Fruit fly (Drosophila melanogaster) whole organism, adult: ENCODE results near the gene CG11656.

Experiments used
- CG11617 ChIP-seq: fragments of 200-800 bp; sonication (Bioruptor generic); optimal IDR thresholded peaks from 2 replicates; lab custom pipeline; 2017; ENCODE audit warnings: mild to moderate bottlenecking, missing biosample characterization, missing genetic modification reagents, missing genetic modification characterization
- CG12768 ChIP-seq: fragments of 200-800 bp; sonication (Bioruptor generic); optimal IDR thresholded peaks from 2 replicates; lab custom pipeline; 2017; ENCODE audit warnings: missing biosample characterization, missing genetic modification characterization, mild to moderate bottlenecking, moderate library complexity, missing genetic modification reagents
- CG14711 ChIP-seq: fragments of 200-800 bp; sonication (Bioruptor generic); optimal IDR thresholded peaks from 2 replicates; lab custom pipeline; 2018; ENCODE audit warnings: missing biosample characterization, mild to moderate bottlenecking, missing genetic modification characterization, moderate library complexity
- CG1620 ChIP-seq: fragments of 200-800 bp; sonication (Bioruptor generic); optimal IDR thresholded peaks from 2 replicates; lab custom pipeline; 2016; ENCODE audit warnings: missing biosample characterization, missing genetic modification characterization
- CG33017 ChIP-seq: fragments of 200-800 bp; sonication (Bioruptor generic); optimal IDR thresholded peaks from 2 replicates; lab custom pipeline; 2018; ENCODE audit warnings: missing biosample characterization, mild to moderate bottlenecking, missing genetic modification characterization, moderate library complexity
- CG5204 ChIP-seq: fragments of 200-800 bp; sonication (Bioruptor generic); optimal IDR thresholded peaks from 2 replicates; lab custom pipeline; 2016; ENCODE audit warnings: missing biosample characterization, missing genetic modification characterization
- CG7045 ChIP-seq: fragments of 200-800 bp; sonication (Bioruptor generic); optimal IDR thresholded peaks from 2 replicates; lab custom pipeline; 2017; ENCODE audit warnings: missing biosample characterization, mild to moderate bottlenecking, missing genetic modification characterization
- CG7101 ChIP-seq: fragments of 200-800 bp; sonication (Bioruptor generic); optimal IDR thresholded peaks from 2 replicates; lab custom pipeline; 2018; ENCODE audit warnings: missing biosample characterization, mild to moderate bottlenecking, missing genetic modification characterization, moderate library complexity
- Clk ChIP-seq: fragments of 200-800 bp; sonication (Bioruptor generic); optimal IDR thresholded peaks from 2 replicates; lab custom pipeline; 2017; ENCODE audit warnings: missing biosample characterization, missing genetic modification characterization
- Crg-1 ChIP-seq: fragments of 200-800 bp; sonication (Bioruptor generic); optimal IDR thresholded peaks from 2 replicates; lab custom pipeline; 2016; ENCODE audit warnings: missing biosample characterization, missing genetic modification characterization
- Hr96 ChIP-seq: fragments of 200-800 bp; sonication (Bioruptor generic); optimal IDR thresholded peaks from 2 replicates; lab custom pipeline; 2016; ENCODE audit warnings: missing biosample characterization, missing genetic modification characterization
- Mnt ChIP-seq: fragments of 200-800 bp; sonication (Bioruptor generic); optimal IDR thresholded peaks from 2 replicates; lab custom pipeline; 2016; ENCODE audit warnings: missing biosample characterization, mild to moderate bottlenecking, missing genetic modification characterization
- bab1 ChIP-seq: fragments of 200-800 bp; sonication (Bioruptor generic); optimal IDR thresholded peaks from 3 replicates; lab custom pipeline; 2019; ENCODE audit warnings: missing biosample characterization, mild to moderate bottlenecking, missing genetic modification characterization, moderate library complexity
- cic ChIP-seq: fragments of 200-800 bp; sonication (Bioruptor generic); optimal IDR thresholded peaks from 2 replicates; lab custom pipeline; 2017; ENCODE audit warnings: missing biosample characterization, mild to moderate bottlenecking, missing genetic modification characterization, moderate library complexity
- cnc ChIP-seq, 2 experiments: fragments of >200 bp; optimal IDR thresholded peaks; 2 replicates each; lab custom pipeline; 2017
- kay ChIP-seq: fragments of 200-800 bp; sonication (Bioruptor generic); peaks from one replicate; lab custom pipeline; 2016; ENCODE audit warnings: missing biosample characterization, missing genetic modification characterization, borderline replicate concordance
- ovo ChIP-seq: fragments of 200-800 bp; sonication (Bioruptor generic); optimal IDR thresholded peaks from 2 replicates; lab custom pipeline; 2016; ENCODE audit warnings: missing biosample characterization, missing genetic modification characterization
- pad ChIP-seq: fragments of 200-800 bp; sonication (Bioruptor generic); optimal IDR thresholded peaks from 3 replicates; lab custom pipeline; 2017; ENCODE audit warnings: missing biosample characterization, missing genetic modification characterization, mild to moderate bottlenecking, moderate library complexity, missing genetic modification reagents
- tj ChIP-seq: fragments of 200-800 bp; sonication (Bioruptor generic); optimal IDR thresholded peaks from 3 replicates; lab custom pipeline; 2017; ENCODE audit warnings: missing biosample characterization, mild to moderate bottlenecking, missing genetic modification characterization, moderate library complexity
- toe ChIP-seq: fragments of 200-800 bp; sonication (Bioruptor generic); optimal IDR thresholded peaks from 2 replicates; lab custom pipeline; 2016; ENCODE audit warnings: missing biosample characterization, missing genetic modification characterization

CG11656 gene

dm6 chr3R:12988411-12988810 is 21.3 kb upstream of the CG11656 start, which contains the start of gene CG14383:
Gene CG14383, minus strand, starts transcription at chr3R:12988511.
- TF ChIP-seq tj (GFP tag; lab: Kevin White, UChicago) (no peak), Mnt (no peak), ovo (GFP tag; lab: Kevin White, UChicago) (no peak), CG7045 (GFP tag; lab: Kevin White, UChicago) (no peak), pad (no peak), bab1 (GFP tag; lab: Kevin White, UChicago) (no peak), cic (GFP tag; lab: Kevin White, UChicago) (no peak), Clk (GFP tag; lab: Kevin White, UChicago) (no peak), Hr96 (GFP tag; lab: Kevin White, UChicago) (no peak), CG12768 (GFP tag; lab: Kevin White, UChicago) (no peak), kay (GFP tag; lab: Kevin White, UChicago) (no peak), cnc (optimal IDR thresholded peaks at IDR 0.05; lab: Kevin White, UChicago) (no peak), CG11617 (no peak), Crg-1 (GFP tag; lab: Kevin White, UChicago) (no peak), CG7101 (no peak), CG1620 (GFP tag; lab: Kevin White, UChicago) (no peak), CG5204 (GFP tag; lab: Kevin White, UChicago) (no peak)

- TF ChIP-seq cnc (optimal IDR thresholded peaks at IDR 0.05; lab: Kevin White, UChicago) (no peak), CG14711 (no peak)
Measured at dm6 chr3R:12993018-12993417, 16.7 kb upstream of the CG11656 start, which contains the start of gene yellow-f. Gene yellow-f, minus strand, starts transcription at chr3R:12993201.

dm6 chr3R:12995047-12995446 is 14.6 kb upstream of the CG11656 start, which contains the start of gene yellow-f2:
Gene yellow-f2, minus strand, starts transcription at chr3R:12995147.
- TF ChIP-seq CG33017 (tag; lab: Kevin White, UChicago) (no peak), cic (GFP tag; lab: Kevin White, UChicago) (no peak), Clk (GFP tag; lab: Kevin White, UChicago) (no peak), CG11617 (no peak), CG1620 (GFP tag; lab: Kevin White, UChicago) (no peak), toe (GFP tag; lab: Kevin White, UChicago) (no peak), Hr96 (GFP tag; lab: Kevin White, UChicago) (no peak), kay (GFP tag; lab: Kevin White, UChicago) (no peak), Crg-1 (GFP tag; lab: Kevin White, UChicago) (no peak), pad (no peak), CG5204 (GFP tag; lab: Kevin White, UChicago) (no peak), bab1 (GFP tag; lab: Kevin White, UChicago) (no peak), CG7045 (GFP tag; lab: Kevin White, UChicago) (no peak), tj (GFP tag; lab: Kevin White, UChicago) (no peak)

dm6 chr3R:12995522-12995921 is 14.2 kb upstream of the CG11656 start, which contains the start of gene CG7488:
Gene CG7488, plus strand, starts transcription at chr3R:12995620.
- no peak for TF ChIP-seq CG1620 (GFP tag; lab: Kevin White, UChicago)
- TF ChIP-seq bab1 (GFP tag; lab: Kevin White, UChicago): peak; percentile 44

dm6 chr3R:12997550-12998233 is 12.0 kb upstream of the CG11656 start, which contains the start of the genes CG17327, CG44194 and CG7518:
Gene CG17327, minus strand, starts transcription at chr3R:12997726.
Gene CG44194, minus strand, starts transcription at chr3R:12997726.
Gene CG7518, plus strand, starts transcription at chr3R:12998089.
- peak; percentile 56 for TF ChIP-seq Mnt
- no peak for TF ChIP-seq Clk (GFP tag; lab: Kevin White, UChicago)
- TF ChIP-seq Hr96 (GFP tag; lab: Kevin White, UChicago): peak; percentile 52
- TF ChIP-seq CG7101: no peak
- peak; percentile 5 for TF ChIP-seq bab1 (GFP tag; lab: Kevin White, UChicago)
- TF ChIP-seq CG33017 (tag; lab: Kevin White, UChicago): no peak
- TF ChIP-seq CG14711: peak; percentile 84
- TF ChIP-seq CG5204 (GFP tag; lab: Kevin White, UChicago): no peak
- peak; percentile 17 for TF ChIP-seq tj (GFP tag; lab: Kevin White, UChicago)
- peak; percentile 14 for TF ChIP-seq cic (GFP tag; lab: Kevin White, UChicago)
- TF ChIP-seq kay (GFP tag; lab: Kevin White, UChicago): no peak
- TF ChIP-seq toe (GFP tag; lab: Kevin White, UChicago): peak; percentile 27
- TF ChIP-seq CG1620 (GFP tag; lab: Kevin White, UChicago): no peak
- peak; percentile 34 for TF ChIP-seq CG11617
- TF ChIP-seq CG12768 (GFP tag; lab: Kevin White, UChicago): no peak
- TF ChIP-seq Crg-1 (GFP tag; lab: Kevin White, UChicago): no peak
- TF ChIP-seq CG7045 (GFP tag; lab: Kevin White, UChicago): no peak

- TF ChIP-seq tj (GFP tag; lab: Kevin White, UChicago): no peak
- no peak for TF ChIP-seq CG12768 (GFP tag; lab: Kevin White, UChicago)
- no peak for TF ChIP-seq cnc (optimal IDR thresholded peaks at IDR 0.05; lab: Kevin White, UChicago)
- no peak for TF ChIP-seq kay (GFP tag; lab: Kevin White, UChicago)
- no peak for TF ChIP-seq ovo (GFP tag; lab: Kevin White, UChicago)
- no peak for TF ChIP-seq CG7045 (GFP tag; lab: Kevin White, UChicago)
- no peak for TF ChIP-seq CG5204 (GFP tag; lab: Kevin White, UChicago)
- TF ChIP-seq CG11617: no peak
- TF ChIP-seq Clk (GFP tag; lab: Kevin White, UChicago): no peak
- no peak for TF ChIP-seq Mnt
- TF ChIP-seq Hr96 (GFP tag; lab: Kevin White, UChicago): no peak
- no peak for TF ChIP-seq CG7101
- no peak for TF ChIP-seq bab1 (GFP tag; lab: Kevin White, UChicago)
- no peak for TF ChIP-seq CG33017 (tag; lab: Kevin White, UChicago)
- no peak for TF ChIP-seq Crg-1 (GFP tag; lab: Kevin White, UChicago)
- no peak for TF ChIP-seq toe (GFP tag; lab: Kevin White, UChicago)
- no peak for TF ChIP-seq pad
Measured at dm6 chr3R:12998234-12998591, 11.5 kb upstream of the CG11656 start.
